Fruit fly (Drosophila melanogaster) Kc167 (cell line): Measurements from ENCODE around the gene Scamp.

Source experiments
- Myc ChIP-seq: fragments of >200 bp; optimal IDR thresholded peaks from 2 replicates; lab custom pipeline; 2017; ENCODE audit warnings: missing external identifiers
- Sin3A ChIP-seq: fragments of >200 bp; optimal IDR thresholded peaks from 2 replicates; lab custom pipeline; 2018; ENCODE audit warnings: missing external identifiers
- h ChIP-seq: fragments of >200 bp; optimal IDR thresholded peaks from 3 replicates; lab custom pipeline; 2018; ENCODE audit warnings: missing external identifiers
- insv ChIP-seq: fragments of >200 bp; optimal IDR thresholded peaks from 3 replicates; lab custom pipeline; 2018; ENCODE audit warnings: missing external identifiers
- psq ChIP-seq: fragments of >200 bp; optimal IDR thresholded peaks from 2 replicates; lab custom pipeline; 2017; ENCODE audit warnings: missing external identifiers
- ttk ChIP-seq: sonication (Bioruptor generic); optimal IDR thresholded peaks from 2 replicates; lab custom pipeline; 2017; ENCODE audit warnings: missing external identifiers

DNA sequence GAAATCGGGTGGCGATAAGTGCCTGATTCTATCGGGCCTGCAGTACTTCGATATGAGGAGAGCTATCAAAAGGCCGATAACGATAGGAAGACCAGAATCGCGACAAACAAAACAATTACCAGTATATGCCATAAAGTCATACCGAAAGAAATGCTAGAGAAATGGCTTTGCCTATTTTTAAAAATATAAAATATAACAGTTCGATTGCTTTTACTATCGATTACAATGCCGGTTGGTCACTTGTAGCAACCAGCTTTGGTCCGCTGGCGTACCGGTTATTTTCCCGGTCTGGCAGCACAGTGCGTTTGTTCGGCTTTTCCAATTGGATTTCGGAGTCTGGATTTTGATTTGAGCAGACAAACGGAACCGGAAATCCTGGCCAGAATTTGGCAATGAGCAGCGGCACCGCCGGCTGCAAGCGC, 12.8 kb upstream of the Scamp start, which contains the start of the genes shtd, CG6294 and CG6299:
- TF ChIP-seq insv (lab: Kevin White, UChicago) = peak; percentile 87
- TF ChIP-seq psq (lab: Kevin White, UChicago) = no peak
- TF ChIP-seq Sin3A (lab: Kevin White, UChicago) = no peak
- no peak for TF ChIP-seq h (lab: Kevin White, UChicago)
- TF ChIP-seq ttk (lab: Kevin White, UChicago) = no peak
- no peak for TF ChIP-seq Myc
